Fruit fly (Drosophila melanogaster) whole organism, prepupa: Measurements from ENCODE around the gene CG3857.

ENCODE experiments used
- Blimp-1 ChIP-seq: fragments of 200-800 bp; sonication (Bioruptor generic); optimal IDR thresholded peaks from 3 replicates; lab custom pipeline; 2017; ENCODE audit warnings: missing biosample characterization, missing genetic modification characterization, mild to moderate bottlenecking, moderate library complexity, missing genetic modification reagents
- CG10669 ChIP-seq: fragments of 200-800 bp; sonication (Bioruptor generic); optimal IDR thresholded peaks from 3 replicates; lab custom pipeline; 2018; ENCODE audit warnings: missing biosample characterization, mild to moderate bottlenecking, missing genetic modification characterization, moderate library complexity
- CG11294 ChIP-seq: fragments of 200-800 bp; sonication (Bioruptor generic); IDR thresholded peaks from 2 replicates; pipeline ENCODE4 v1.3.6; 2022; ENCODE audit warnings: missing biosample characterization, missing genetic modification characterization
- CG11762 ChIP-seq: fragments of 200-800 bp; sonication (Bioruptor generic); optimal IDR thresholded peaks from 3 replicates; lab custom pipeline; 2016; ENCODE audit warnings: missing biosample characterization, missing genetic modification characterization; ENCODE audit not compliant: insufficient read depth
- CG11902 ChIP-seq: fragments of 200-800 bp; sonication (Bioruptor generic); optimal IDR thresholded peaks from 3 replicates; lab custom pipeline; 2016; ENCODE audit warnings: missing biosample characterization, missing genetic modification characterization
- CG15336 ChIP-seq: fragments of 200-800 bp; sonication (Bioruptor generic); IDR thresholded peaks from 2 replicates; pipeline ENCODE4 v1.3.6; 2022; ENCODE audit warnings: missing biosample characterization, missing genetic modification characterization
- CG1621 ChIP-seq: fragments of 200-800 bp; sonication (Bioruptor generic); optimal IDR thresholded peaks from 3 replicates; lab custom pipeline; 2018; ENCODE audit warnings: missing biosample characterization, mild to moderate bottlenecking, missing genetic modification characterization
- CG16779 ChIP-seq: fragments of 200-800 bp; sonication (Bioruptor generic); optimal IDR thresholded peaks from 3 replicates; lab custom pipeline; 2017; ENCODE audit warnings: missing biosample characterization, mild to moderate bottlenecking, missing genetic modification characterization
- CG3032 ChIP-seq: fragments of 200-800 bp; optimal IDR thresholded peaks from 2 replicates; lab custom pipeline; 2019; ENCODE audit warnings: missing biosample characterization, mild to moderate bottlenecking, missing genetic modification characterization, moderate library complexity
- CG31627 ChIP-seq: fragments of 200-800 bp; sonication (Bioruptor generic); optimal IDR thresholded peaks from 3 replicates; lab custom pipeline; 2016; ENCODE audit warnings: missing biosample characterization, missing genetic modification characterization
- CG32006 ChIP-seq: fragments of 200-800 bp; sonication (Bioruptor generic); optimal IDR thresholded peaks from 3 replicates; lab custom pipeline; 2017; ENCODE audit warnings: missing biosample characterization, mild to moderate bottlenecking, missing genetic modification characterization
- CG34406 ChIP-seq: fragments of 200-800 bp; sonication (Bioruptor generic); optimal IDR thresholded peaks from 3 replicates; lab custom pipeline; 2016; ENCODE audit warnings: missing biosample characterization, missing genetic modification characterization
- CG3919 ChIP-seq: fragments of 200-800 bp; sonication (Bioruptor generic); optimal IDR thresholded peaks from 3 replicates; lab custom pipeline; 2016; ENCODE audit warnings: missing biosample characterization, missing genetic modification characterization
- CG4318 ChIP-seq: fragments of 200-800 bp; sonication (Bioruptor generic); optimal IDR thresholded peaks from 3 replicates; lab custom pipeline; 2017; ENCODE audit warnings: missing biosample characterization, mild to moderate bottlenecking, missing genetic modification characterization
- CG6163 ChIP-seq: fragments of 200-800 bp; sonication (Bioruptor generic); IDR thresholded peaks from 3 replicates; pipeline ENCODE4 v1.3.6; 2022; ENCODE audit warnings: missing biosample characterization, missing genetic modification characterization
- CG6276 ChIP-seq: fragments of 200-800 bp; sonication (Bioruptor generic); optimal IDR thresholded peaks from 2 replicates; lab custom pipeline; 2017; ENCODE audit warnings: missing biosample characterization, mild to moderate bottlenecking, missing genetic modification characterization
- CG6792 ChIP-seq: fragments of 200-800 bp; sonication (Bioruptor generic); optimal IDR thresholded peaks from 3 replicates; lab custom pipeline; 2016; ENCODE audit warnings: missing biosample characterization, missing genetic modification characterization
- CG6808 ChIP-seq: fragments of 200-800 bp; sonication (Bioruptor generic); optimal IDR thresholded peaks from 3 replicates; lab custom pipeline; 2017; ENCODE audit warnings: missing biosample characterization, missing genetic modification characterization, mild to moderate bottlenecking, moderate library complexity, missing genetic modification reagents
- CG6854 ChIP-seq: fragments of 200-800 bp; sonication (Bioruptor generic); optimal IDR thresholded peaks from 2 replicates; lab custom pipeline; 2017; ENCODE audit warnings: missing biosample characterization, mild to moderate bottlenecking, missing genetic modification characterization
- CG8319 ChIP-seq: fragments of 200-800 bp; sonication (Bioruptor generic); optimal IDR thresholded peaks from 3 replicates; lab custom pipeline; 2016; ENCODE audit warnings: missing biosample characterization, missing genetic modification characterization
- CG9139 ChIP-seq: fragments of 200-800 bp; sonication (Bioruptor generic); optimal IDR thresholded peaks from 3 replicates; lab custom pipeline; 2017; ENCODE audit warnings: missing biosample characterization, mild to moderate bottlenecking, missing genetic modification characterization
- Eip75B ChIP-seq: fragments of 200-800 bp; sonication (Bioruptor generic); optimal IDR thresholded peaks from 3 replicates; lab custom pipeline; 2016; ENCODE audit warnings: missing biosample characterization, missing genetic modification characterization
- Eip78C ChIP-seq: fragments of 200-800 bp; sonication (Bioruptor generic); peaks from one replicate; lab custom pipeline; 2016; ENCODE audit warnings: missing biosample characterization, missing genetic modification characterization
- Ets96B ChIP-seq: fragments of 200-800 bp; optimal IDR thresholded peaks from 2 replicates; lab custom pipeline; 2019; ENCODE audit warnings: missing biosample characterization, mild to moderate bottlenecking, missing genetic modification characterization, moderate library complexity
- Gug ChIP-seq: fragments of 200-800 bp; sonication (Bioruptor generic); IDR thresholded peaks from 2 replicates; pipeline ENCODE4 v1.3.6; 2022; ENCODE audit warnings: missing biosample characterization, missing genetic modification characterization
- Lpt ChIP-seq: fragments of 200-800 bp; sonication (Bioruptor generic); optimal IDR thresholded peaks from 3 replicates; lab custom pipeline; 2016; ENCODE audit warnings: missing biosample characterization, missing genetic modification characterization
- OdsH ChIP-seq: fragments of 200-800 bp; sonication (Bioruptor generic); optimal IDR thresholded peaks from 3 replicates; lab custom pipeline; 2016; ENCODE audit warnings: missing biosample characterization, missing genetic modification characterization
- Smox ChIP-seq: fragments of 200-800 bp; sonication (Bioruptor generic); optimal IDR thresholded peaks from 3 replicates; lab custom pipeline; 2016; ENCODE audit warnings: missing biosample characterization, missing genetic modification characterization
- Sox102F ChIP-seq: fragments of 200-800 bp; sonication (Bioruptor generic); optimal IDR thresholded peaks from 2 replicates; lab custom pipeline; 2016; ENCODE audit warnings: missing biosample characterization, mild to moderate bottlenecking, missing genetic modification characterization
- Sox14 ChIP-seq: fragments of 200-800 bp; sonication (Bioruptor generic); optimal IDR thresholded peaks from 3 replicates; lab custom pipeline; 2016; ENCODE audit warnings: missing biosample characterization, missing genetic modification characterization
- achi ChIP-seq: fragments of 200-800 bp; sonication (Bioruptor generic); optimal IDR thresholded peaks from 3 replicates; lab custom pipeline; 2016; ENCODE audit warnings: missing biosample characterization, missing genetic modification characterization
- acj6 ChIP-seq: fragments of 200-800 bp; sonication (Bioruptor generic); optimal IDR thresholded peaks from 3 replicates; lab custom pipeline; 2016; ENCODE audit warnings: missing biosample characterization, missing genetic modification characterization
- cyc ChIP-seq: fragments of 200-800 bp; sonication (Bioruptor generic); optimal IDR thresholded peaks from 3 replicates; lab custom pipeline; 2016; ENCODE audit warnings: missing biosample characterization, missing genetic modification characterization
- dac ChIP-seq: fragments of 200-800 bp; sonication (Bioruptor generic); optimal IDR thresholded peaks from 2 replicates; lab custom pipeline; 2017; ENCODE audit warnings: missing biosample characterization, mild to moderate bottlenecking, missing genetic modification characterization
- dsx ChIP-seq: fragments of 200-800 bp; optimal IDR thresholded peaks from 3 replicates; lab custom pipeline; 2019; ENCODE audit warnings: missing biosample characterization, mild to moderate bottlenecking, missing genetic modification characterization, moderate library complexity; ENCODE audit not compliant: poor library complexity, severe bottlenecking
- eg ChIP-seq: fragments of 200-800 bp; sonication (Bioruptor generic); IDR thresholded peaks from 3 replicates; pipeline ENCODE4 v1.3.6; 2022; ENCODE audit warnings: missing biosample characterization, missing genetic modification characterization
- esn ChIP-seq: fragments of 200-800 bp; sonication (Bioruptor generic); optimal IDR thresholded peaks from 2 replicates; lab custom pipeline; 2016; ENCODE audit warnings: missing biosample characterization, mild to moderate bottlenecking, missing genetic modification characterization, moderate library complexity
- fd59A ChIP-seq: fragments of 200-800 bp; sonication (Bioruptor generic); optimal IDR thresholded peaks from 2 replicates; lab custom pipeline; 2017; ENCODE audit warnings: missing biosample characterization, mild to moderate bottlenecking, missing genetic modification characterization, missing genetic modification reagents
- fkh ChIP-seq: fragments of 200-800 bp; sonication (Bioruptor generic); optimal IDR thresholded peaks from 3 replicates; lab custom pipeline; 2017; ENCODE audit warnings: missing biosample characterization, mild to moderate bottlenecking, missing genetic modification characterization, moderate library complexity
- lz ChIP-seq: fragments of 200-800 bp; sonication (Bioruptor generic); optimal IDR thresholded peaks from 3 replicates; lab custom pipeline; 2016; ENCODE audit warnings: missing biosample characterization, missing genetic modification characterization
- salr ChIP-seq, 2 experiments: fragments of 200-800 bp; sonication (Bioruptor generic); optimal IDR thresholded peaks; 3 replicates each; lab custom pipeline; 2016 to 2018; ENCODE audit warnings: missing biosample characterization in 2 of 2, missing genetic modification characterization in 2 of 2, mild to moderate bottlenecking in 1 of 2
- spab ChIP-seq: fragments of 200-800 bp; sonication (Bioruptor generic); optimal IDR thresholded peaks from 2 replicates; lab custom pipeline; 2017; ENCODE audit warnings: missing biosample characterization, mild to moderate bottlenecking, missing genetic modification characterization, missing genetic modification reagents
- ss ChIP-seq, 2 experiments: fragments of 200-800 bp; sonication (Bioruptor generic); optimal IDR thresholded peaks; 2 replicates in 1 of 2; 3 replicates in 1 of 2; lab custom pipeline; 2017 to 2018; ENCODE audit warnings: mild to moderate bottlenecking in 2 of 2, missing biosample characterization in 2 of 2, missing genetic modification characterization in 2 of 2, moderate library complexity in 1 of 2
- svp ChIP-seq: fragments of 200-800 bp; sonication (Bioruptor generic); peaks from one replicate; lab custom pipeline; 2016; ENCODE audit warnings: missing biosample characterization, missing genetic modification characterization
- topi ChIP-seq: fragments of 200-800 bp; sonication (Bioruptor generic); optimal IDR thresholded peaks from 3 replicates; lab custom pipeline; 2016; ENCODE audit warnings: missing biosample characterization, missing genetic modification characterization
- vri ChIP-seq: fragments of 200-800 bp; sonication (Bioruptor generic); optimal IDR thresholded peaks from 3 replicates; lab custom pipeline; 2016; ENCODE audit warnings: missing biosample characterization, mild to moderate bottlenecking, missing genetic modification characterization

CG3857 gene

DNA sequence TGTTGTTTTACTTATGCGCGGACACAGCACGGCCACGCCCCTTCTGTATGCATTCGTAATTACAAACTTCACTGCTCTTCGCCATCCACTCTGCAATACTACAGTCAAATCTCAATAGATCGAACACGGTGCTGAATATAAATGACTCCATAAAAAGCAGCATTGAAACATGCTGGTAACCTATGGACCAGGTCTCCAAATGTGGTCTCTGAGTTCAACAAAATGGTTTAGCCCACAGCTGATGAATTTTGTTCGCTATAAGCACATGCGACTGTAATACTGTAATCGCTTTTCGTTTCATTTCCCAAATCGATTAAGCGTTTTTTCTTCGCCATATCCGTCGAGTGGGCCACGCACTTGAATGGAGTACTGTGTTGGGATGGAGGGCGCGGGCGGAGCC, 42.5 kb downstream of the CG3857 start (continued):
- TF ChIP-seq CG11762 (GFP tag; lab: Kevin White, UChicago) (no peak), CG6276 (GFP tag; lab: Kevin White, UChicago) (no peak), OdsH (GFP tag; lab: Kevin White, UChicago) (no peak), achi (no peak), vri (GFP tag; lab: Kevin White, UChicago) (no peak), Sox14 (peak; percentile 64), CG3032 (tag; lab: Kevin White, UChicago) (peak; percentile 37), Gug (GFP tag; lab: Robert Waterston, UW) (peak; percentile 59), CG10669 (GFP tag; lab: Kevin White, UChicago) (no peak), CG16779 (tag; lab: Kevin White, UChicago) (no peak), svp (GFP tag; lab: Kevin White, UChicago) (peak; percentile 74), Ets96B (tag; lab: Kevin White, UChicago) (peak; percentile 44), cyc (GFP tag; lab: Kevin White, UChicago) (peak; percentile 71), Sox102F (no peak), CG11294 (GFP tag; lab: Robert Waterston, UW) (peak; percentile 21; the same call in 1 of the 2 replicates), CG9139 (GFP tag; lab: Kevin White, UChicago) (no peak), Blimp-1 (GFP tag; lab: Kevin White, UChicago) (no peak), Lpt (GFP tag; lab: Kevin White, UChicago) (peak; percentile 19), fd59A (GFP tag; lab: Kevin White, UChicago) (peak; percentile 34), CG8319 (GFP tag; lab: Kevin White, UChicago) (no peak)

DNA sequence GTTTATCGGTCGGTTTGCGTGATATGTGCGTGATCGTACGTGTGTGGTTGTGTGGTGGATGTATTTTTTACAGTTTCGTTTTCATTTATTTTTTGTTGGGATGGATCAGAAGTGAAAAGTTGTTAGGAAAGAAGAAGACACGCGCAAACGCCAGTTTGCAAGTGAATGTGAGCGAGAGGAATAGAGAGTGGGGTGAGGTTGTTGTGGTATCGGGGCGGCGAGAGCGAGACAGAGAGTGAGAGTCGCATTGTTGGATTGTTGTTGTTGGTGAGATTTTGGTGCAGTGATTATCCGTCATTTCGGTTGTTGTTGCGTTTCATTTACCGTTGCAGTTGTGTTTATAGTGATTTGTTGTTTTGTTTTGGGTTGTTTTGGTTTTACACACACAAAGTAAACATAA, 46.3 kb downstream of the CG3857 start:
- no peak for TF ChIP-seq CG11762 (GFP tag; lab: Kevin White, UChicago)
- no peak for TF ChIP-seq topi (GFP tag; lab: Kevin White, UChicago)
- no peak for TF ChIP-seq CG6163 (GFP tag; lab: Robert Waterston, UW)
- no peak for TF ChIP-seq dsx
- no peak for TF ChIP-seq Ets96B (tag; lab: Kevin White, UChicago)

DNA sequence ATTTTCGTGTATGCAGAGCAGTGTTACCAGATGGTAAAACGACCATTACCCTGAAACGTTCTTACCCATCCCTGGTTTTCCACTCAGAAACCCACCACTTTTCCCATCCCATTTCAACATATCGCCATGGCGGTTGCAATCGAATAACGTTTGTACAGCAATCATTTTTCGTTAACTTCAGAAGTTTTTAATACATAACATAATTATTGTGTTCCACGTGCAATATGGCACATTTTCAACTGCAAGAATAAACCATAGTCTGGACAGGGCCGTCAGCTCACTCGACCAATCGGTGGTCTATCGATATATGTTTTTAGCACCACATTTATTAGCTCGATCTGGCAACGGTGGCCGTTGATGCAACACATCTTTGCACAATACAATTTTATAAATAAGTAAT, 49.9 kb downstream of the CG3857 start, which contains the start of the genes trr and mRpL16:
TSS of gene trr (minus strand) at position 25 of the 400 bp plus-strand sequence.
TSS of gene mRpL16 (plus strand) at position 331 of the 400 bp plus-strand sequence.
- peak; percentile 54 for TF ChIP-seq CG3032 (tag; lab: Kevin White, UChicago)
- no peak for TF ChIP-seq CG32006
- TF ChIP-seq dsx: no peak
- TF ChIP-seq CG4318: no peak
- peak; percentile 36 for TF ChIP-seq CG31627 (GFP tag; lab: Kevin White, UChicago)
- no peak for TF ChIP-seq CG34406 (GFP tag; lab: Kevin White, UChicago)
- no peak for TF ChIP-seq Blimp-1 (GFP tag; lab: Kevin White, UChicago)
- no peak for TF ChIP-seq spab (GFP tag; lab: Kevin White, UChicago)
- no peak for TF ChIP-seq fkh
- TF ChIP-seq eg: peak; percentile 39; the same call in 1 of the 3 replicates
- TF ChIP-seq Smox (GFP tag; lab: Kevin White, UChicago): no peak
- no peak for TF ChIP-seq ss (GFP tag; optimal IDR thresholded peaks at IDR 0.05; lab: Kevin White, UChicago)
- TF ChIP-seq dac (GFP tag; lab: Kevin White, UChicago): no peak
- no peak for TF ChIP-seq CG11902 (GFP tag; lab: Kevin White, UChicago)
- TF ChIP-seq CG15336: no peak
- no peak for TF ChIP-seq OdsH (GFP tag; lab: Kevin White, UChicago)
- peak; percentile 44 for TF ChIP-seq esn (GFP tag; lab: Kevin White, UChicago)
- TF ChIP-seq lz: peak; percentile 44
- TF ChIP-seq CG1621 (tag; lab: Kevin White, UChicago): no peak
- no peak for TF ChIP-seq CG3919 (GFP tag; lab: Kevin White, UChicago)
- no peak for TF ChIP-seq Sox102F
- TF ChIP-seq acj6 (GFP tag; lab: Kevin White, UChicago): no peak
- no peak for TF ChIP-seq Ets96B (tag; lab: Kevin White, UChicago)
- no peak for TF ChIP-seq Eip78C (GFP tag; lab: Kevin White, UChicago)
- TF ChIP-seq Eip75B (GFP tag; lab: Kevin White, UChicago): no peak
- no peak for TF ChIP-seq CG6792 (GFP tag; lab: Kevin White, UChicago)
- TF ChIP-seq CG6808 (GFP tag; lab: Kevin White, UChicago): no peak
- no peak for TF ChIP-seq cyc (GFP tag; lab: Kevin White, UChicago)
- TF ChIP-seq CG16779 (tag; lab: Kevin White, UChicago): no peak
- TF ChIP-seq salr (GFP tag; optimal IDR thresholded peaks at IDR 0.05; lab: Kevin White, UChicago): no peak
- TF ChIP-seq CG6854 (GFP tag; lab: Kevin White, UChicago): no peak
- no peak for TF ChIP-seq achi
